Worm (Caenorhabditis elegans) whole organism, L4/young adult: ENCODE data around the gene F46F5.13.
"Not testable (repeated sequence)": the region's sequence is repeated elsewhere in the genome, so short reads cannot be mapped to it uniquely, and the experiment has no call there.

Source experiments
- W03F9.2 ChIP-seq: fragments of 150-350 bp; optimal IDR thresholded peaks from 2 replicates; lab custom pipeline; 2014; ENCODE audit warnings: missing biosample characterization, missing genetic modification characterization
- dao-5 ChIP-seq: sonication (generic microtip); optimal IDR thresholded peaks from 2 replicates; lab custom pipeline; 2016; ENCODE audit warnings: missing genotype, missing genetic modification characterization, moderate library complexity, missing compliant biosample characterization
- him-1 ChIP-seq: sonication (generic microtip); optimal IDR thresholded peaks from 2 replicates; lab custom pipeline; 2016; ENCODE audit warnings: missing genotype, missing genetic modification reagents, missing genetic modification characterization, missing compliant biosample characterization

The F46F5.13 gene

ce11 chrII:783532-783931 is 19.6 kb upstream of the F46F5.13 start, which contains the start of gene Y39F10A.6:
Gene Y39F10A.6 (minus strand): TSS chrII:783632.
- TF ChIP-seq him-1 (tag; lab: Kevin White, UChicago) (no peak), W03F9.2 (tag; lab: Kevin White, UChicago) (no peak), dao-5 (tag; lab: Kevin White, UChicago) (no peak)

- TF ChIP-seq W03F9.2 (tag; lab: Kevin White, UChicago) (no peak), him-1 (tag; lab: Kevin White, UChicago) (no peak), dao-5 (tag; lab: Kevin White, UChicago) (no peak)
Measured at ce11 chrII:786938-787337, 16.2 kb upstream of the F46F5.13 start, which contains the start of gene F46F5.16. Gene F46F5.16 (plus strand): TSS chrII:787238.

ce11 chrII:788139-788538 is 15.0 kb upstream of the F46F5.13 start, which contains the start of gene F46F5.15:
Gene F46F5.15 (plus strand): TSS chrII:788439.
- TF ChIP-seq dao-5 (tag; lab: Kevin White, UChicago) (no peak), him-1 (tag; lab: Kevin White, UChicago) (no peak), W03F9.2 (tag; lab: Kevin White, UChicago) (no peak)

ce11 chrII:791828-792227 is 11.3 kb upstream of the F46F5.13 start, which contains the start of gene F46F5.1:
Gene F46F5.1 (minus strand): TSS chrII:791928.
- TF ChIP-seq dao-5 (tag; lab: Kevin White, UChicago) (no peak), W03F9.2 (tag; lab: Kevin White, UChicago) (no peak)

ce11 chrII:796916-797315 is 6.2 kb upstream of the F46F5.13 start:
- TF ChIP-seq dao-5 (tag; lab: Kevin White, UChicago): no peak
- no peak for TF ChIP-seq W03F9.2 (tag; lab: Kevin White, UChicago)
- no peak for TF ChIP-seq him-1 (tag; lab: Kevin White, UChicago)

ce11 chrII:797445-797844 is 5.7 kb upstream of the F46F5.13 start:
- TF ChIP-seq W03F9.2 (tag; lab: Kevin White, UChicago) (no peak), dao-5 (tag; lab: Kevin White, UChicago) (no peak), him-1 (tag; lab: Kevin White, UChicago) (no peak)

ce11 chrII:799700-800099 is 3.4 kb upstream of the F46F5.13 start, which contains the start of gene F46F5.14:
Gene F46F5.14 (plus strand): TSS chrII:800000.
- TF ChIP-seq him-1 (tag; lab: Kevin White, UChicago) (no peak), dao-5 (tag; lab: Kevin White, UChicago) (no peak), W03F9.2 (tag; lab: Kevin White, UChicago) (no peak)

ce11 chrII:808457-808856 is 5.3 kb downstream of the F46F5.13 start, which contains the start of gene F46F5.11:
Gene F46F5.11 (plus strand): TSS chrII:808757.
- no peak for TF ChIP-seq W03F9.2 (tag; lab: Kevin White, UChicago)
- no peak for TF ChIP-seq him-1 (tag; lab: Kevin White, UChicago)
- no peak for TF ChIP-seq dao-5 (tag; lab: Kevin White, UChicago)

DNA sequence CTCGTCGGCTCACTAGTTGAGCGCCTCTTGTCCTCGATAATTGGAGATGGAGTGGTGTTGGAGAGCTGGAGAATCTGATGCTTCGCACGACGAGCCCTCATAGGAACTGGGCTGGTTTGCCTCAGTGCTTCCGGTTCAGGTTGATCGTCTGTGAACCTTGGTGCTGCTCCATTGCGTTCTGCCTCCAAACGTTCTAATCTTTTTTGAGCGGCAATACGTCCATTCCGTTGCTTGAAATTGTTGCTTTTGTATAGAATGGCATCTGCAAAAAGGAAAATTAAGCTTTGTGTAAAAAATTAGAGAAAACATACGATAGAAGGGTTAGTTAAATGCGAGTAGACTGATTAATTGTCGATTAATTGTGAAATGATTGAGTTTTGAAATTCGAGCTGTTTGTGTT is 9.8 kb downstream of the F46F5.13 start, which contains the start of gene F46F5.5:
Gene F46F5.5 (minus strand): TSS at position 101 of the 400 bp plus-strand sequence.
- no peak for TF ChIP-seq him-1 (tag; lab: Kevin White, UChicago)
- no peak for TF ChIP-seq W03F9.2 (tag; lab: Kevin White, UChicago)
- TF ChIP-seq dao-5 (tag; lab: Kevin White, UChicago): no peak

ce11 chrII:814737-815136 is 11.6 kb downstream of the F46F5.13 start, which contains the start of gene msrp-3:
Gene msrp-3 (minus strand): TSS chrII:814837.
- TF ChIP-seq him-1 (tag; lab: Kevin White, UChicago) (no peak), W03F9.2 (tag; lab: Kevin White, UChicago) (no peak), dao-5 (tag; lab: Kevin White, UChicago) (no peak)

DNA sequence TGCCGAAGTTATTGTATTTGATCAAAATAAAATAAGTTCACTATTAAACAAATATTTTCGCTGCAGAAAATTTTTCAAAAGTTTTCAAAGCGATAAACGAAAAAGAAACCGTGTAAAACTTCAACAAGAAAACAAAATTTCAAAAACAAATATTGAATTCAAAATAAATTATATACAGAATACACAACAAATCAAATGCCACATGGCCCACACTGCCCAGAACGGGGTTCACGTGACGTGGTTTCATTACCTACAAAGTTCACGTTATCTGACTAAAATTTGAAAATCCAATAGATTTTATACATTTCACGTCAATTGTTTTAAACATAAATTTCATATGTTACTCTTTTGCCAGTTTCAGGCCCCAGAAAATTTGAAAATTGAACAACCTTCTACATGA is 17.4 kb downstream of the F46F5.13 start, which contains the start of gene F46F5.7:
Gene F46F5.7 (minus strand): TSS at position 101 of the 400 bp plus-strand sequence.
- TF ChIP-seq him-1 (tag; lab: Kevin White, UChicago): no peak
- no peak for TF ChIP-seq dao-5 (tag; lab: Kevin White, UChicago)
- no peak for TF ChIP-seq W03F9.2 (tag; lab: Kevin White, UChicago)

ce11 chrII:821514-821913 is 18.4 kb downstream of the F46F5.13 start, which contains the start of gene F46F5.8:
Gene F46F5.8 (minus strand): TSS chrII:821614.
- TF ChIP-seq dao-5 (tag; lab: Kevin White, UChicago): no peak

- TF ChIP-seq W03F9.2, dao-5, him-1 (tag; lab: Kevin White, UChicago): not testable (repeated sequence)
Measured at ce11 chrII:822730-823129, 19.6 kb downstream of the F46F5.13 start, which contains the start of gene msrp-4. Gene msrp-4 (minus strand): TSS chrII:822830.

DNA sequence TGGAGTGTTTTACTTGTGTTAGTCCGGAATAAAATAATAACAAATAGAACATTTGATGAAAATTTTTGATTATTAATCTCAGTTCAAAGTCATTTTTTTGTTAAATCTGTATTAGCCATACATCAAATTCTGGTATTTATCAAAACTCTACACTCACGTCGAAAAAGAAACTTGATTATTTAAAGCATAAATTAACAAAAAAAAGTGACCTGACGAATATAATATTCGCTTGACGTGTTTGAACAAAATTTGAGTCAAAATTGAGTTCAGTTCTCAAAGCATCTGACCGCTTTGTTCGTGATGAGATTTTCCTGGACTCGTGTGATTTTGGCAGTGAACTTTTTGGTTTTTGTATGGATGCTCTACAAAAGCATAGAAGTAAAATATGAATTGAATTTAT is 20.4 kb downstream of the F46F5.13 start, which contains the start of gene F46F5.10:
Gene F46F5.10 (plus strand): TSS at position 301 of the 400 bp plus-strand sequence.
- TF ChIP-seq W03F9.2 (tag; lab: Kevin White, UChicago) (no peak), him-1 (tag; lab: Kevin White, UChicago) (no peak), dao-5 (tag; lab: Kevin White, UChicago) (no peak)
